Worm (Caenorhabditis elegans) whole organism, L1 larva: ENCODE results near the gene F54D5.24.
A peak's percentile ranks its signal among the peaks of the same experiment; 100 is the strongest.

Experiments used
- C04F5.9 ChIP-seq: sonication (generic microtip); optimal IDR thresholded peaks from 2 replicates; lab custom pipeline; 2016; ENCODE audit warnings: missing genetic modification characterization, missing compliant biosample characterization
- Y116A8C.19 ChIP-seq: sonication (generic microtip); optimal IDR thresholded peaks from 2 replicates; lab custom pipeline; 2016; ENCODE audit warnings: missing compliant biosample characterization, missing genetic modification characterization, borderline replicate concordance
- aha-1 ChIP-seq: fragments of 150-350 bp; optimal IDR thresholded peaks from 2 replicates; lab custom pipeline; 2014; ENCODE audit warnings: missing biosample characterization, missing genetic modification characterization
- alr-1 ChIP-seq: fragments of 200-800 bp; sonication (Bioruptor generic); optimal IDR thresholded peaks from 2 replicates; lab custom pipeline; 2018; ENCODE audit warnings: borderline replicate concordance, mild to moderate bottlenecking, missing genetic modification characterization, missing compliant biosample characterization
- ama-1 ChIP-seq: fragments of 150-350 bp; optimal IDR thresholded peaks from 2 replicates; lab custom pipeline; 2014
- blmp-1 ChIP-seq: fragments of 150-350 bp; optimal IDR thresholded peaks from 2 replicates; lab custom pipeline; 2014; ENCODE audit warnings: missing biosample characterization, missing genetic modification characterization
- ceh-88 ChIP-seq: fragments of 200-800 bp; sonication (Bioruptor generic); IDR thresholded peaks from 2 replicates; pipeline ENCODE4 v1.3.6; 2022; ENCODE audit warnings: missing genetic modification characterization, missing compliant biosample characterization
- ceh-90 ChIP-seq: sonication (generic microtip); optimal IDR thresholded peaks from 2 replicates; lab custom pipeline; 2016; ENCODE audit warnings: missing genetic modification characterization, missing compliant biosample characterization
- ces-1 ChIP-seq: fragments of 150-350 bp; optimal IDR thresholded peaks from 2 replicates; lab custom pipeline; 2014; ENCODE audit warnings: missing biosample characterization, missing genetic modification reagents, missing genetic modification characterization
- efl-1 ChIP-seq, 4 experiments: fragments of 150-350 bp; optimal IDR thresholded peaks in 3 of 4; peaks in 1 of 4; 1 replicate in 1 of 4; 2 replicates in 3 of 4; lab custom pipeline; 2014; ENCODE audit warnings: missing biosample characterization in 2 of 4, missing genetic modification characterization in 2 of 4, missing genetic modification reagents in 2 of 4
- elt-2 ChIP-seq: sonication (generic microtip); optimal IDR thresholded peaks from 2 replicates; lab custom pipeline; 2016; ENCODE audit warnings: missing genetic modification characterization, mild to moderate bottlenecking, inconsistent platforms, missing compliant biosample characterization, missing genetic modification reagents
- fos-1 ChIP-seq: fragments of 150-350 bp; optimal IDR thresholded peaks from 2 replicates; lab custom pipeline; 2014; ENCODE audit warnings: missing biosample characterization, missing genetic modification characterization
- hlh-17 ChIP-seq: fragments of 200-800 bp; sonication (Bioruptor generic); optimal IDR thresholded peaks from 2 replicates; lab custom pipeline; 2018; ENCODE audit warnings: missing genetic modification characterization, mild to moderate bottlenecking, missing compliant biosample characterization, moderate library complexity, borderline replicate concordance
- hpl-2 ChIP-seq: fragments of 150-350 bp; optimal IDR thresholded peaks from 2 replicates; lab custom pipeline; 2014; ENCODE audit warnings: missing biosample characterization, missing genetic modification reagents, missing genetic modification characterization
- jun-1 ChIP-seq: fragments of 150-350 bp; optimal IDR thresholded peaks from 2 replicates; lab custom pipeline; 2014; ENCODE audit warnings: missing biosample characterization, missing genetic modification reagents, missing genetic modification characterization
- lin-13 ChIP-seq: fragments of 150-350 bp; optimal IDR thresholded peaks from 2 replicates; lab custom pipeline; 2014; ENCODE audit warnings: missing biosample characterization, missing genetic modification reagents, missing genetic modification characterization
- lin-35 ChIP-seq, 2 experiments: fragments of 150-350 bp; optimal IDR thresholded peaks; 2 replicates each; lab custom pipeline; 2014; ENCODE audit warnings: missing biosample characterization in 2 of 2, missing genetic modification characterization in 2 of 2, missing genetic modification reagents in 2 of 2
- lir-3 ChIP-seq: sonication (generic microtip); optimal IDR thresholded peaks from 2 replicates; lab custom pipeline; 2016; ENCODE audit warnings: mild to moderate bottlenecking, missing genetic modification characterization, moderate library complexity, missing compliant biosample characterization; ENCODE audit not compliant: poor library complexity
- mab-9 ChIP-seq: fragments of 200-800 bp; sonication (Bioruptor generic); IDR thresholded peaks from 2 replicates; pipeline ENCODE4 v1.3.6; 2022; ENCODE audit warnings: missing genetic modification reagents, missing genetic modification characterization, missing compliant biosample characterization
- mdl-1 ChIP-seq, 2 experiments: fragments of 150-350 bp; optimal IDR thresholded peaks; 2 replicates each; lab custom pipeline; 2014 to 2017; ENCODE audit warnings: missing biosample characterization in 2 of 2, missing genetic modification characterization in 2 of 2, inconsistent platforms in 1 of 2
- mep-1 ChIP-seq: fragments of 150-350 bp; optimal IDR thresholded peaks from 2 replicates; lab custom pipeline; 2014; ENCODE audit warnings: missing biosample characterization, missing genetic modification characterization
- nhr-12 ChIP-seq: sonication (generic microtip); optimal IDR thresholded peaks from 2 replicates; lab custom pipeline; 2017; ENCODE audit warnings: missing biosample characterization, missing genetic modification characterization
- nhr-237 ChIP-seq: fragments of 150-350 bp; optimal IDR thresholded peaks from 2 replicates; lab custom pipeline; 2014; ENCODE audit warnings: missing biosample characterization, missing genetic modification characterization
- nhr-77 ChIP-seq: fragments of 150-350 bp; optimal IDR thresholded peaks from 2 replicates; lab custom pipeline; 2014; ENCODE audit warnings: missing biosample characterization, missing genetic modification characterization
- nhr-85 ChIP-seq: sonication (generic microtip); peaks from one replicate; lab custom pipeline; 2016; ENCODE audit warnings: missing genetic modification characterization, inconsistent platforms, missing compliant biosample characterization
- nhr-90 ChIP-seq: sonication (generic microtip); optimal IDR thresholded peaks from 2 replicates; lab custom pipeline; 2016; ENCODE audit warnings: mild to moderate bottlenecking, missing genetic modification characterization, missing compliant biosample characterization; ENCODE audit not compliant: poor library complexity
- rnt-1 ChIP-seq: sonication (generic microtip); optimal IDR thresholded peaks from 2 replicates; lab custom pipeline; 2016; ENCODE audit warnings: mild to moderate bottlenecking, missing genetic modification characterization, moderate library complexity, missing compliant biosample characterization
- snu-23 ChIP-seq: sonication (generic microtip); optimal IDR thresholded peaks from 2 replicates; lab custom pipeline; 2016; ENCODE audit warnings: missing genetic modification characterization, missing compliant biosample characterization
- swsn-7 ChIP-seq: sonication (generic microtip); optimal IDR thresholded peaks from 2 replicates; lab custom pipeline; 2016; ENCODE audit warnings: missing genetic modification characterization, missing compliant biosample characterization
- unc-130 ChIP-seq: fragments of 150-350 bp; optimal IDR thresholded peaks from 2 replicates; lab custom pipeline; 2017; ENCODE audit warnings: missing biosample characterization, missing genetic modification characterization, inconsistent platforms
- vab-15 ChIP-seq: sonication (generic microtip); optimal IDR thresholded peaks from 2 replicates; lab custom pipeline; 2017; ENCODE audit warnings: missing genotype, mild to moderate bottlenecking, missing genetic modification characterization, missing compliant biosample characterization
- ztf-11 ChIP-seq, 2 experiments: sonication (generic microtip); optimal IDR thresholded peaks; 2 replicates each; lab custom pipeline; 2016 to 2017; ENCODE audit warnings: missing genetic modification characterization in 2 of 2, missing biosample characterization in 1 of 2, missing compliant biosample characterization in 1 of 2

F54D5.24 gene

ce11 chrII:11535924-11536323 lies 19.8 kb upstream of the F54D5.24 start:
- TF ChIP-seq alr-1 (tag; lab: Kevin White, UChicago) = no peak
- no peak for TF ChIP-seq efl-1 (optimal IDR thresholded peaks at IDR 0.05; lab: Kevin White, UChicago)
- TF ChIP-seq efl-1 (GFP tag; optimal IDR thresholded peaks at IDR 0.05 in 1 of 2; lab: Kevin White, UChicago) = peak in 1 of 2 experiments; percentile 82
- TF ChIP-seq, all 84 proteins: peak for 1

ce11 chrII:11536505-11536904 lies 19.2 kb upstream of the F54D5.24 start:
- TF ChIP-seq hpl-2 (GFP tag; lab: Kevin White, UChicago) = no peak
- TF ChIP-seq ztf-11 (tag; optimal IDR thresholded peaks at IDR 0.05; lab: Kevin White, UChicago) = no peak
- TF ChIP-seq hlh-17 (GFP tag; lab: Kevin White, UChicago) = no peak
- no peak for TF ChIP-seq blmp-1

DNA sequence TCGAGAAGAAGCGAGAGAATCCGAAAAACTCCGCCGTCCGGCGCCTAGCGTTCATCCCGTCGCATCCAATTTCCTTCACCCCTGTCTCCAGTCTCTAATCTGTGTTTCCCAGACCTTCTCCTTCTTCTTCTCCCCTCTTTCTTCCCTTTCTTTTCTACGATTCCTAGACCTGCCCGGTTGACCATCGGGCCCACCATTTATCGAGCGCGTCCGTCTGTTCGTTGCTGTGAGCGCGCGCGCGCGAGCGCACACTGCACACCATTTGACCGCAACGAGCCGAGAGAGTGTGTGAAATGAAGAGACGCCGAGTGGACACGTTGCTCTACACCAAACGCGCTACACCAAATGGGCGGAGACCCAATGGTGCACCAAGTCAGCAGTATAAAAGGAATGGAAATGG lies 18.6 kb upstream of the F54D5.24 start:
- TF ChIP-seq mep-1 (no peak), blmp-1 (peak; percentile 28)

DNA sequence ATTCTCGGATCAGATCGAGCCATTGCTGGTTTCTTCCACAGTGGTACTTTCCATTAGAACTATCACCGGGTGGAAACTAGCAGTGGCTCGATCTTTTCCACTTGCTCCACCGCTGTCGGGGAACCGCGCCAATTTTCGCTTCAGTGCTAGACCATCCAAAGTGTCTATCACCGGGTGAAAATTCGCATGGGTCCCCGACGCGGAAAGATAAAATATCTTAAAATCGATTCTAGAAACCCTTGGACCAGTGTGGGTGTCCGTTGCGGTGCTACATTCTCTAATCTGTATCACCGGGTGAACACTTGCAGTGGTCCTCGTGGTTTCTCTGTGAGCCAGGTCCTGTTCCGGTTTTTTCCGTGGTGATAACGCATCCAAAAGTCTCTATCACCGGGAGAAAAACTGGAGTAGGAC lies 18.1 kb upstream of the F54D5.24 start:
- TF ChIP-seq nhr-90 (tag; lab: Kevin White, UChicago) (no peak), swsn-7 (tag; lab: Kevin White, UChicago) (no peak), elt-2 (tag; lab: Kevin White, UChicago) (no peak), C04F5.9 (no peak), mdl-1 (tag; optimal IDR thresholded peaks at IDR 0.05; lab: Kevin White, UChicago) (no peak), lin-35 (GFP tag; optimal IDR thresholded peaks at IDR 0.05; lab: Kevin White, UChicago) (no peak), aha-1 (tag; lab: Kevin White, UChicago) (no peak), nhr-85 (tag; lab: Kevin White, UChicago) (no peak), ceh-88 (GFP tag; lab: Robert Waterston, UW) (no peak), vab-15 (tag; lab: Kevin White, UChicago) (no peak), lin-13 (GFP tag; lab: Kevin White, UChicago) (no peak), mab-9 (GFP tag; lab: Robert Waterston, UW) (no peak), fos-1 (tag; lab: Kevin White, UChicago) (no peak), ama-1 (lab: Kevin White, UChicago) (no peak), nhr-12 (tag; lab: Kevin White, UChicago) (no peak), hlh-17 (GFP tag; lab: Kevin White, UChicago) (no peak), nhr-237 (no peak), unc-130 (tag; lab: Kevin White, UChicago) (no peak), ces-1 (GFP tag; lab: Kevin White, UChicago) (no peak), lir-3 (tag; lab: Kevin White, UChicago) (no peak)

ce11 chrII:11538741-11539140 lies 17.0 kb upstream of the F54D5.24 start, which contains the start of gene Y62F5A.9:
Gene Y62F5A.9, minus strand, starts transcription at chrII:11538841.
- TF ChIP-seq rnt-1 (tag; lab: Kevin White, UChicago) (no peak), nhr-77 (tag; lab: Kevin White, UChicago) (no peak), unc-130 (tag; lab: Kevin White, UChicago) (no peak), jun-1 (tag; lab: Kevin White, UChicago) (no peak), snu-23 (GFP tag; lab: Kevin White, UChicago) (peak; percentile 9), ceh-90 (tag; lab: Kevin White, UChicago) (no peak), Y116A8C.19 (tag; lab: Kevin White, UChicago) (no peak), efl-1 (optimal IDR thresholded peaks at IDR 0.05; lab: Kevin White, UChicago) (no peak), efl-1 (GFP tag; optimal IDR thresholded peaks at IDR 0.05 in 1 of 2; lab: Kevin White, UChicago) (peak in 1 of 2 experiments; percentile 45)
